Worm (Caenorhabditis elegans) whole organism, early embryonic: Measurements from ENCODE around the gene T02D1.7.

Experiments used
- B0310.2 ChIP-seq: sonication (generic microtip); optimal IDR thresholded peaks from 2 replicates; lab custom pipeline; 2016; ENCODE audit warnings: mild to moderate bottlenecking, missing genetic modification characterization, missing compliant biosample characterization
- F13C5.2 ChIP-seq: sonication (generic microtip); optimal IDR thresholded peaks from 2 replicates; lab custom pipeline; 2017; ENCODE audit warnings: mild to moderate bottlenecking, missing genetic modification characterization, inconsistent platforms, missing compliant biosample characterization
- aly-1 ChIP-seq: sonication (generic microtip); optimal IDR thresholded peaks from 2 replicates; lab custom pipeline; 2016; ENCODE audit warnings: missing genetic modification characterization, missing compliant biosample characterization
- ama-1 ChIP-seq: fragments of 150-350 bp; optimal IDR thresholded peaks from 2 replicates; lab custom pipeline; 2014
- ceh-13 ChIP-seq: fragments of 200-800 bp; sonication (Bioruptor generic); optimal IDR thresholded peaks from 2 replicates; lab custom pipeline; 2018; ENCODE audit warnings: mild to moderate bottlenecking, missing genetic modification characterization, missing compliant biosample characterization
- ceh-36 ChIP-seq: sonication (generic microtip); optimal IDR thresholded peaks from 2 replicates; lab custom pipeline; 2016; ENCODE audit warnings: missing genetic modification characterization, inconsistent platforms, missing compliant biosample characterization
- ets-7 ChIP-seq: sonication (generic microtip); optimal IDR thresholded peaks from 2 replicates; lab custom pipeline; 2016; ENCODE audit warnings: missing genotype, missing genetic modification characterization, missing compliant biosample characterization
- flt-1 ChIP-seq: fragments of 200-800 bp; sonication (Bioruptor generic); IDR thresholded peaks from 2 replicates; pipeline ENCODE4 v1.3.6; 2022; ENCODE audit warnings: missing genetic modification characterization, missing compliant biosample characterization
- hmbx-1 ChIP-seq: sonication (generic microtip); optimal IDR thresholded peaks from 2 replicates; lab custom pipeline; 2016; ENCODE audit warnings: mild to moderate bottlenecking, missing genetic modification characterization, missing compliant biosample characterization
- hmg-4 ChIP-seq: fragments of 200-800 bp; sonication (Bioruptor generic); optimal IDR thresholded peaks from 2 replicates; lab custom pipeline; 2018; ENCODE audit warnings: mild to moderate bottlenecking, missing genetic modification characterization, missing compliant biosample characterization
- hnd-1 ChIP-seq: sonication (generic microtip); optimal IDR thresholded peaks from 2 replicates; lab custom pipeline; 2016; ENCODE audit warnings: missing genetic modification characterization, missing compliant biosample characterization
- pes-1 ChIP-seq: fragments of 200-800 bp; sonication (Bioruptor generic); IDR thresholded peaks from 2 replicates; pipeline ENCODE4 v1.3.6; 2022; ENCODE audit warnings: missing genetic modification reagents, missing genetic modification characterization, missing compliant biosample characterization
- scrt-1 ChIP-seq: fragments of 200-800 bp; sonication (Bioruptor generic); IDR thresholded peaks from 2 replicates; pipeline ENCODE4 v1.3.6; 2022; ENCODE audit warnings: missing genetic modification characterization, missing compliant biosample characterization
- sea-1 ChIP-seq: fragments of 200-800 bp; sonication (Bioruptor generic); conservative IDR thresholded peaks from 2 replicates; pipeline ENCODE4 v1.3.6; 2022; ENCODE audit warnings: missing genetic modification characterization, missing compliant biosample characterization
- tbx-11 ChIP-seq: fragments of 200-800 bp; sonication (Bioruptor generic); IDR thresholded peaks from 2 replicates; pipeline ENCODE4 v1.3.6; 2022; ENCODE audit warnings: missing genetic modification characterization, missing compliant biosample characterization
- tbx-37 ChIP-seq: fragments of 200-800 bp; sonication (Bioruptor generic); conservative IDR thresholded peaks from 2 replicates; pipeline ENCODE4 v1.3.6; 2022; ENCODE audit warnings: missing genetic modification reagents, missing genetic modification characterization, missing compliant biosample characterization
- tra-4 ChIP-seq: sonication (generic microtip); optimal IDR thresholded peaks from 2 replicates; lab custom pipeline; 2017; ENCODE audit warnings: missing genetic modification characterization, missing compliant biosample characterization

The T02D1.7 gene

DNA sequence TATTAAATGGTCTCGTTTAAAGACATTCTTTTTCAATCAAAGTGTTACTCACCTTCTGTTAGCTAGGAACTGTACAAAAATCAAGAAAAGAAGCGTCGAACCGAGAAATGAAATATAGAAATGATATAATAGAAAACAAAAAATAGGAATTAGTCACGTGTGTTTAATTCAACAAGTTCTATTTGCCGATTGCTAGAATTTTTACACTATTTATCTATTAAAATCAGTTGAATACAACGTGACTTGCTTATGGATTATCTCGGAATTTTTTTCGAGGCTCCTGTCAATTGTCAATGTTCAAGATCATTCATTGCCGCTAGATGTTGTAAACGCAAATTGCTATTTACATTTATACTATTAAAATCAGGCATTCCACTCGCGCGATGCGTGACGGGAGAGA lies 39.6 kb downstream of the T02D1.7 start, which contains the start of gene zipt-17:
Gene zipt-17, minus strand, starts transcription at position 101 of the 400 bp plus-strand sequence.
- no peak for TF ChIP-seq scrt-1 (GFP tag; lab: Robert Waterston, UW)
- TF ChIP-seq hnd-1 (tag; lab: Kevin White, UChicago), result no peak
- no peak for TF ChIP-seq ceh-36 (tag; lab: Kevin White, UChicago)
- no peak for TF ChIP-seq hmbx-1 (tag; lab: Kevin White, UChicago)
- no peak for TF ChIP-seq sea-1 (GFP tag; lab: Robert Waterston, UW)
- no peak for TF ChIP-seq B0310.2 (tag; lab: Kevin White, UChicago)
- no peak for TF ChIP-seq F13C5.2 (tag; lab: Kevin White, UChicago)
- TF ChIP-seq tra-4 (tag; lab: Kevin White, UChicago), result no peak
- TF ChIP-seq aly-1 (tag; lab: Kevin White, UChicago), result no peak
- no peak for TF ChIP-seq tbx-11 (GFP tag; lab: Robert Waterston, UW)
- no peak for TF ChIP-seq ama-1
- TF ChIP-seq pes-1, result no peak
- no peak for TF ChIP-seq ceh-13
- no peak for TF ChIP-seq flt-1 (GFP tag; lab: Robert Waterston, UW)
- TF ChIP-seq hmg-4 (GFP tag; lab: Kevin White, UChicago), result no peak
- TF ChIP-seq ets-7 (tag; lab: Kevin White, UChicago), result no peak

- TF ChIP-seq hmg-4 (GFP tag; lab: Kevin White, UChicago) (no peak), ama-1 (no peak), hmbx-1 (tag; lab: Kevin White, UChicago) (no peak), flt-1 (GFP tag; lab: Robert Waterston, UW) (no peak), tbx-11 (GFP tag; lab: Robert Waterston, UW) (no peak), sea-1 (GFP tag; lab: Robert Waterston, UW) (no peak), tbx-37 (GFP tag; lab: Robert Waterston, UW) (no peak), B0310.2 (tag; lab: Kevin White, UChicago) (no peak), tra-4 (tag; lab: Kevin White, UChicago) (no peak)
Observed at ce11 chrIV:17361143-17361542, 45.8 kb downstream of the T02D1.7 start, which contains the start of gene clec-202. Gene clec-202 (plus strand): TSS chrIV:17361443.
